Fruit fly (Drosophila melanogaster): ENCODE results near the gene Sfp24F.

The Sfp24F gene

dm6 chr2L:4444457-4444856 lies 2.6 kb upstream of the Sfp24F start, which contains the start of the genes morgue and Elp3 (continued):
- TF ChIP-seq Scr (GFP tag; IDR thresholded peaks at IDR 0.05; ENCODE audit: partially characterized antibody) (peak; percentile 70), CG4328 (GFP tag; optimal IDR thresholded peaks at IDR 0.05) (no peak), zen (tag; optimal IDR thresholded peaks at IDR 0.05) (no peak), Xrp1 (GFP tag; IDR thresholded peaks at IDR 0.05) (0 out of 2 replicates have a peak, but pooled peaks have one; percentile 6), dysf (GFP tag; IDR thresholded peaks at IDR 0.05) (no peak), ato (GFP tag; IDR thresholded peaks at IDR 0.05; ENCODE audit: partially characterized antibody) (peak; percentile 82), CG7963 (GFP tag; IDR thresholded peaks at IDR 0.05; ENCODE audit: partially characterized antibody) (peak; percentile 83), sd (tag; optimal IDR thresholded peaks at IDR 0.05) (no peak), Six4 (GFP tag; optimal IDR thresholded peaks at IDR 0.05) (no peak), CG3838 (GFP tag; optimal IDR thresholded peaks at IDR 0.05) (no peak), CG2199 (GFP tag; IDR thresholded peaks at IDR 0.05) (no peak), CG14860 (GFP tag; IDR thresholded peaks at IDR 0.05; ENCODE audit: partially characterized antibody) (peak; percentile 72), CG2116 (GFP tag; optimal IDR thresholded peaks at IDR 0.05) (peak; percentile 68), lola (GFP tag; optimal IDR thresholded peaks at IDR 0.05) (no peak), lab (GFP tag; optimal IDR thresholded peaks at IDR 0.05) (no peak), Fer1 (GFP tag; optimal IDR thresholded peaks at IDR 0.05) (peak; percentile 17), MTF-1 (GFP tag; optimal IDR thresholded peaks at IDR 0.05; ENCODE audit: borderline replicate concordance) (no peak), grau (tag; optimal IDR thresholded peaks at IDR 0.05) (peak; percentile 14), inv (GFP tag; IDR thresholded peaks at IDR 0.05; ENCODE audit: partially characterized antibody) (peak; percentile 48; the same call in 1 of the 2 replicates), NfI (GFP tag; optimal IDR thresholded peaks at IDR 0.05) (no peak), Elba2 (GFP tag; optimal IDR thresholded peaks at IDR 0.05) (peak; percentile 56), Ets65A (GFP tag) (no peak), MBD-R2 (GFP tag; IDR thresholded peaks at IDR 0.05) (peak; percentile 84), chinmo (GFP tag; IDR thresholded peaks at IDR 0.05; ENCODE audit: partially characterized antibody) (0 out of 4 replicates have a peak, but pooled peaks have one; percentile 61), hbn (GFP tag; IDR thresholded peaks at IDR 0.05; ENCODE audit: partially characterized antibody) (peak; percentile 51), row (GFP tag; IDR thresholded peaks at IDR 0.05) (0 out of 3 replicates have a peak, but pooled peaks have one; percentile 14), al (GFP tag; IDR thresholded peaks at IDR 0.05) (no peak), nmo (GFP tag; optimal IDR thresholded peaks at IDR 0.05) (peak; percentile 5), Myb (GFP tag; optimal IDR thresholded peaks at IDR 0.05) (peak; percentile 34), CG13123 (GFP tag; optimal IDR thresholded peaks at IDR 0.05) (no peak), Sin3A (optimal IDR thresholded peaks at IDR 0.05) (peak; percentile 53), CG12659 (GFP tag; optimal IDR thresholded peaks at IDR 0.05) (peak; percentile 49), CG7987 (GFP tag; optimal IDR thresholded peaks at IDR 0.05) (no peak), Poxn (GFP tag; IDR thresholded peaks at IDR 0.05) (no peak), h (optimal IDR thresholded peaks at IDR 0.05) (no peak), sisA (GFP tag; IDR thresholded peaks at IDR 0.05) (no peak), CG15073 (GFP tag; optimal IDR thresholded peaks at IDR 0.05) (no peak), ase (GFP tag; IDR thresholded peaks at IDR 0.05) (no peak), zen2 (GFP tag; IDR thresholded peaks at IDR 0.05; ENCODE audit: partially characterized antibody) (peak; percentile 79), Stat92E (GFP tag; optimal IDR thresholded peaks at IDR 0.05) (peak in 1 of 3 experiments; percentile 23), HmgZ (tag; optimal IDR thresholded peaks at IDR 0.05) (peak; percentile 26)

Measured in whole organism, embryonic.